Worm (Caenorhabditis elegans) whole organism, L1 larva: ENCODE data around the gene F15A4.5.

ENCODE experiments used
- fkh-10 ChIP-seq: sonication (generic microtip); optimal IDR thresholded peaks from 2 replicates; lab custom pipeline; 2017; ENCODE audit warnings: missing biosample characterization, missing genetic modification reagents, missing genetic modification characterization
- nhr-237 ChIP-seq: fragments of 150-350 bp; optimal IDR thresholded peaks from 2 replicates; lab custom pipeline; 2014; ENCODE audit warnings: missing biosample characterization, missing genetic modification characterization
- nhr-76 ChIP-seq: sonication (generic microtip); optimal IDR thresholded peaks from 2 replicates; lab custom pipeline; 2017; ENCODE audit warnings: missing biosample characterization, missing genetic modification characterization
- nhr-77 ChIP-seq: fragments of 150-350 bp; optimal IDR thresholded peaks from 2 replicates; lab custom pipeline; 2014; ENCODE audit warnings: missing biosample characterization, missing genetic modification characterization
- pag-3 ChIP-seq: sonication (generic microtip); optimal IDR thresholded peaks from 2 replicates; lab custom pipeline; 2017; ENCODE audit warnings: missing genetic modification characterization, mild to moderate bottlenecking, missing compliant biosample characterization, antibody characterized with exemption, borderline replicate concordance; ENCODE audit not compliant: insufficient read depth
- pax-3 ChIP-seq: fragments of 200-800 bp; sonication (Bioruptor generic); optimal IDR thresholded peaks from 2 replicates; lab custom pipeline; 2018; ENCODE audit warnings: mild to moderate bottlenecking, missing genetic modification characterization, moderate library complexity, missing compliant biosample characterization
- unc-62 ChIP-seq: fragments of 150-350 bp; optimal IDR thresholded peaks from 2 replicates; lab custom pipeline; 2014; ENCODE audit warnings: missing biosample characterization, missing genetic modification reagents, missing genetic modification characterization
- vab-15 ChIP-seq: sonication (generic microtip); optimal IDR thresholded peaks from 2 replicates; lab custom pipeline; 2017; ENCODE audit warnings: missing genotype, mild to moderate bottlenecking, missing genetic modification characterization, missing compliant biosample characterization
- xbp-1 ChIP-seq: sonication (generic microtip); optimal IDR thresholded peaks from 2 replicates; lab custom pipeline; 2016; ENCODE audit warnings: missing genetic modification characterization, missing compliant biosample characterization
- ztf-4 ChIP-seq: fragments of 150-350 bp; optimal IDR thresholded peaks from 2 replicates; lab custom pipeline; 2014; ENCODE audit warnings: missing biosample characterization, missing genetic modification characterization

DNA sequence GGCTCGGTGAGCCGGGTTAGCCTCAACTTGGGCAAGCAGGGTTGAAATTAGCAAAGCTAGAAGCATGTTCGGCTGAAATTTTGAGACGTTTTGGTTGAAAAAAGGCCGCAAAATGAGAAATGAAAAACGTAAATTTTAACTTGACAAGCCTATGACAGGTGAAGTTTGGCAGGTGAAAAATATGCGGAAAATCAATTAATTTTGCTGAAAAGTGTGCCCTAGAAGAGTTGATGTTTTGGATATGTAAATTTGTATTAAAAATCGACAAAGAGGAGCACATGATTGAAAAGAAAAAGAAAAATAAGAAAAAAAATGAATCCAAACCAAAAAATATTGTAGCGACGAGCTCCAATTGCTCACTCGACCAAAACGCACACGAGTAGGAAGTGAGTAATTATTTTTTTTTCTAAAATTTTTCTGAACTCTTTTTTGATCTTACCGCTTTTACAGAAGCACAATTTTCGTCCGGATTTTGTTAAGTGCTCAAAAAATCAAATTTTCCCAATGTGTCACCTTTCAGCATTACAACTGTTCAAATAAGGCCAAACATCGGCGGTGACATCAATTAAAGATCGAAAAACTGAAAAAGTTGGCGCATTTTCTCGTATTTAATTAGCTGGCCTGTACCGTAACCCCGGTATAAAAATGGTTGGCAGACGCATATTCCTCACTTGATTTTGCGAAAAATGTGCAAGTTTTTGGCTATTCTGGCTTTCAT lies at the start of gene F15A4.5, which contains the start of gene phat-8:
- TF ChIP-seq nhr-76 (tag; lab: Kevin White, UChicago) (no peak), nhr-237 (tag; lab: Kevin White, UChicago) (no peak), pag-3 (tag; lab: Kevin White, UChicago) (no peak), nhr-77 (tag; lab: Kevin White, UChicago) (no peak), unc-62 (GFP tag; lab: Kevin White, UChicago) (no peak), vab-15 (tag; lab: Kevin White, UChicago) (no peak), ztf-4 (tag; lab: Kevin White, UChicago) (no peak), fkh-10 (no peak), xbp-1 (no peak), pax-3 (no peak)
